Fruit fly (Drosophila melanogaster): ENCODE data around the gene sl.
A peak's percentile ranks its signal among the peaks of the same experiment; 100 is the strongest.

Gene sl

dm6 chrX:16335107-16335642 lies 14.9 kb upstream of the sl start (continued):
- peak; percentile 66 for TF ChIP-seq Antp (GFP tag; optimal IDR thresholded peaks at IDR 0.05)
- peak; percentile 58 for TF ChIP-seq pum (GFP tag; optimal IDR thresholded peaks at IDR 0.05)
- no peak for TF ChIP-seq GATAe (GFP tag; conservative IDR thresholded peaks at IDR 0.05)
- TF ChIP-seq psq (GFP tag; optimal IDR thresholded peaks at IDR 0.05): no peak
- no peak for TF ChIP-seq vnd (GFP tag; IDR thresholded peaks at IDR 0.05; ENCODE audit: partially characterized antibody)
- TF ChIP-seq NK7.1 (GFP tag; optimal IDR thresholded peaks at IDR 0.05): peak; percentile 22
- TF ChIP-seq gsb (GFP tag; IDR thresholded peaks at IDR 0.05): peak; percentile 60
- TF ChIP-seq disco-r (GFP tag; optimal IDR thresholded peaks at IDR 0.05): peak; percentile 33

dm6 chrX:16358670-16359320 lies 8.7 kb downstream of the sl start, which contains the start of the genes U2af50 and PIG-Q:
Gene U2af50 (minus strand): TSS chrX:16359039.
Gene PIG-Q (plus strand): TSS chrX:16359143.
- peak; percentile 82 for TF ChIP-seq CG4328 (GFP tag; optimal IDR thresholded peaks at IDR 0.05)
- peak; percentile 98 for TF ChIP-seq CG30020 (tag; optimal IDR thresholded peaks at IDR 0.05)
- TF ChIP-seq sr (GFP tag; IDR thresholded peaks at IDR 0.05): no peak
- TF ChIP-seq dimm (GFP tag; IDR thresholded peaks at IDR 0.05): no peak
- TF ChIP-seq en (GFP tag; optimal IDR thresholded peaks at IDR 0.05): no peak
- TF ChIP-seq CG12155 (GFP tag; optimal IDR thresholded peaks at IDR 0.05): peak; percentile 89
- TF ChIP-seq Hmr (GFP tag; optimal IDR thresholded peaks at IDR 0.05): no peak
- TF ChIP-seq CTCF (GFP tag; optimal IDR thresholded peaks at IDR 0.05): peak; percentile 41
- peak; percentile 83 for TF ChIP-seq odd (GFP tag; optimal IDR thresholded peaks at IDR 0.05)
- peak; percentile 89 for TF ChIP-seq ranshi (GFP tag; IDR thresholded peaks at IDR 0.05)
- TF ChIP-seq NC2β (GFP tag; optimal IDR thresholded peaks at IDR 0.05): peak; percentile 36
- peak; percentile 97 for TF ChIP-seq nmo (GFP tag; optimal IDR thresholded peaks at IDR 0.05)
- peak; percentile 52; the same call in 1 of the 2 replicates for TF ChIP-seq amos (GFP tag; IDR thresholded peaks at IDR 0.05; ENCODE audit: partially characterized antibody)
- peak; percentile 13 for TF ChIP-seq CG7745 (tag; optimal IDR thresholded peaks at IDR 0.05)
- peak; percentile 18 for TF ChIP-seq pros (GFP tag; optimal IDR thresholded peaks at IDR 0.05)
- TF ChIP-seq CG13624 (GFP tag; optimal IDR thresholded peaks at IDR 0.05): peak; percentile 43
- peak; percentile 85 for TF ChIP-seq CG7357 (GFP tag; IDR thresholded peaks at IDR 0.05)
- no peak; the same call in 2 of the 3 replicates for TF ChIP-seq CG11093 (GFP tag; IDR thresholded peaks at IDR 0.05)
- peak; percentile 89 for TF ChIP-seq B-H2 (GFP tag; optimal IDR thresholded peaks at IDR 0.05)
- TF ChIP-seq Ets97D (GFP tag; optimal IDR thresholded peaks at IDR 0.05): peak; percentile 33
- TF ChIP-seq Mes4 (GFP tag; optimal IDR thresholded peaks at IDR 0.05): peak; percentile 16
- peak; percentile 88 for TF ChIP-seq CG10147 (GFP tag; optimal IDR thresholded peaks at IDR 0.05)
- TF ChIP-seq sim (GFP tag; IDR thresholded peaks at IDR 0.05): peak; percentile 73; the same call in 1 of the 2 replicates
- TF ChIP-seq CG12219 (GFP tag; optimal IDR thresholded peaks at IDR 0.05): peak; percentile 78
- TF ChIP-seq Deaf1 (tag; optimal IDR thresholded peaks at IDR 0.05): peak; percentile 78
- TF ChIP-seq CG18599 (GFP tag; optimal IDR thresholded peaks at IDR 0.05): peak; percentile 92
- TF ChIP-seq CG18619 (GFP tag; optimal IDR thresholded peaks at IDR 0.05): peak; percentile 92
- TF ChIP-seq az2 (GFP tag; optimal IDR thresholded peaks at IDR 0.05): peak; percentile 92
- TF ChIP-seq CG10431 (GFP tag; optimal IDR thresholded peaks at IDR 0.05): peak; percentile 63
- TF ChIP-seq cwo (GFP tag; optimal IDR thresholded peaks at IDR 0.05): peak; percentile 84
- peak; percentile 75 for TF ChIP-seq Hsf (GFP tag; optimal IDR thresholded peaks at IDR 0.05)
- TF ChIP-seq sc (optimal IDR thresholded peaks at IDR 0.05): no peak
- TF ChIP-seq sc (GFP tag; optimal IDR thresholded peaks at IDR 0.05): peak; percentile 88
- peak; percentile 65 for TF ChIP-seq CG8944 (GFP tag; optimal IDR thresholded peaks at IDR 0.05)
- peak; percentile 93 for TF ChIP-seq CG8388 (GFP tag; optimal IDR thresholded peaks at IDR 0.05)
- peak; percentile 76 for TF ChIP-seq CG17802 (tag; optimal IDR thresholded peaks at IDR 0.05)
- TF ChIP-seq CG4424 (GFP tag; optimal IDR thresholded peaks at IDR 0.05): peak; percentile 89
- peak; percentile 95 for TF ChIP-seq dmrt11E (tag; optimal IDR thresholded peaks at IDR 0.05)
- peak; percentile 96 for TF ChIP-seq sens (GFP tag)
- peak; percentile 90 for TF ChIP-seq Blimp-1 (GFP tag; optimal IDR thresholded peaks at IDR 0.05)
- no peak for TF ChIP-seq Gsc (GFP tag; IDR thresholded peaks at IDR 0.05)

All from whole organism, embryonic.